Worm (Caenorhabditis elegans) whole organism, late embryonic: ENCODE results near the gene ZK856.4.

Source experiments
- C08G9.2 ChIP-seq: sonication (generic microtip); optimal IDR thresholded peaks from 2 replicates; lab custom pipeline; 2016; ENCODE audit warnings: mild to moderate bottlenecking, missing genetic modification characterization, moderate library complexity, missing compliant biosample characterization
- C38D4.7 ChIP-seq: fragments of 200-800 bp; sonication (Bioruptor generic); optimal IDR thresholded peaks from 2 replicates; lab custom pipeline; 2018; ENCODE audit warnings: mild to moderate bottlenecking, missing genetic modification characterization, moderate library complexity, missing compliant biosample characterization
- F13H6.1 ChIP-seq: sonication (generic microtip); optimal IDR thresholded peaks from 2 replicates; lab custom pipeline; 2016; ENCODE audit warnings: missing genetic modification characterization, missing compliant biosample characterization
- K09A11.1 ChIP-seq: sonication (generic microtip); optimal IDR thresholded peaks from 2 replicates; lab custom pipeline; 2017; ENCODE audit warnings: antibody characterized with exemption, mild to moderate bottlenecking, missing genetic modification characterization, missing compliant biosample characterization; ENCODE audit not compliant: insufficient read depth
- T23F11.4 ChIP-seq: fragments of 200-800 bp; sonication (Bioruptor generic); optimal IDR thresholded peaks from 2 replicates; lab custom pipeline; 2018; ENCODE audit warnings: mild to moderate bottlenecking, missing genetic modification characterization, missing compliant biosample characterization
- Y22D7AL.16 ChIP-seq: sonication (generic microtip); optimal IDR thresholded peaks from 2 replicates; lab custom pipeline; 2016; ENCODE audit warnings: missing genetic modification characterization, missing compliant biosample characterization
- ama-1 ChIP-seq: fragments of 150-350 bp; optimal IDR thresholded peaks from 2 replicates; lab custom pipeline; 2014
- ceh-19 ChIP-seq: fragments of 200-800 bp; sonication (Bioruptor generic); optimal IDR thresholded peaks from 2 replicates; lab custom pipeline; 2018; ENCODE audit warnings: mild to moderate bottlenecking, missing genetic modification characterization, missing compliant biosample characterization
- ceh-24 ChIP-seq: sonication (generic microtip); optimal IDR thresholded peaks from 2 replicates; lab custom pipeline; 2016; ENCODE audit warnings: mild to moderate bottlenecking, missing genetic modification characterization, missing compliant biosample characterization
- ceh-30 ChIP-seq: fragments of 150-350 bp; optimal IDR thresholded peaks from 2 replicates; lab custom pipeline; 2014; ENCODE audit warnings: missing biosample characterization, missing genetic modification characterization
- ceh-34 ChIP-seq: sonication (generic microtip); optimal IDR thresholded peaks from 2 replicates; lab custom pipeline; 2016; ENCODE audit warnings: mild to moderate bottlenecking, missing genetic modification characterization, missing compliant biosample characterization
- ceh-45 ChIP-seq: fragments of 200-800 bp; sonication (Bioruptor generic); IDR thresholded peaks from 2 replicates; pipeline ENCODE4 v1.3.6; 2022; ENCODE audit warnings: missing genetic modification reagents, missing genetic modification characterization, missing compliant biosample characterization
- dmd-4 ChIP-seq: sonication (generic microtip); optimal IDR thresholded peaks from 2 replicates; lab custom pipeline; 2016; ENCODE audit warnings: borderline replicate concordance, missing genetic modification characterization, missing compliant biosample characterization
- elt-2 ChIP-seq: sonication (generic microtip); optimal IDR thresholded peaks from 2 replicates; lab custom pipeline; 2016; ENCODE audit warnings: missing genetic modification reagents, missing genetic modification characterization, missing compliant biosample characterization
- eyg-1 ChIP-seq: sonication (generic microtip); optimal IDR thresholded peaks from 2 replicates; lab custom pipeline; 2016; ENCODE audit warnings: missing genotype, missing genetic modification characterization, missing compliant biosample characterization
- fkh-10 ChIP-seq: fragments of 150-350 bp; optimal IDR thresholded peaks from 2 replicates; lab custom pipeline; 2014; ENCODE audit warnings: missing biosample characterization, missing genetic modification reagents, missing genetic modification characterization
- fkh-6 ChIP-seq: sonication (generic microtip); optimal IDR thresholded peaks from 2 replicates; lab custom pipeline; 2016; ENCODE audit warnings: missing genetic modification characterization, missing compliant biosample characterization
- gmeb-2 ChIP-seq: sonication (generic microtip); optimal IDR thresholded peaks from 2 replicates; lab custom pipeline; 2016; ENCODE audit warnings: missing genetic modification characterization, inconsistent platforms, missing compliant biosample characterization
- hlh-13 ChIP-seq: fragments of 200-800 bp; sonication (Bioruptor generic); optimal IDR thresholded peaks from 2 replicates; lab custom pipeline; 2018; ENCODE audit warnings: mild to moderate bottlenecking, missing genetic modification characterization, missing compliant biosample characterization
- hlh-30 ChIP-seq: sonication (generic microtip); optimal IDR thresholded peaks from 2 replicates; lab custom pipeline; 2017; ENCODE audit warnings: antibody characterized with exemption, missing genetic modification characterization, missing compliant biosample characterization; ENCODE audit not compliant: insufficient read depth
- lin-11 ChIP-seq: fragments of 200-800 bp; sonication (Bioruptor generic); optimal IDR thresholded peaks from 2 replicates; lab custom pipeline; 2018; ENCODE audit warnings: mild to moderate bottlenecking, missing genetic modification characterization, missing compliant biosample characterization
- madf-2 ChIP-seq: sonication (generic microtip); optimal IDR thresholded peaks from 2 replicates; lab custom pipeline; 2017; ENCODE audit warnings: missing genetic modification characterization, missing compliant biosample characterization
- nfya-1 ChIP-seq: sonication (generic microtip); optimal IDR thresholded peaks from 2 replicates; lab custom pipeline; 2017; ENCODE audit warnings: missing genetic modification characterization, mild to moderate bottlenecking, missing compliant biosample characterization, antibody characterized with exemption, moderate library complexity
- nhr-11 ChIP-seq: fragments of 150-350 bp; optimal IDR thresholded peaks from 2 replicates; lab custom pipeline; 2014; ENCODE audit warnings: missing biosample characterization, missing genetic modification characterization
- odd-2 ChIP-seq: sonication (generic microtip); optimal IDR thresholded peaks from 2 replicates; lab custom pipeline; 2017; ENCODE audit warnings: antibody characterized with exemption, mild to moderate bottlenecking, missing genetic modification characterization, missing compliant biosample characterization
- pag-3 ChIP-seq: sonication (generic microtip); optimal IDR thresholded peaks from 2 replicates; lab custom pipeline; 2016; ENCODE audit warnings: missing compliant biosample characterization, missing genetic modification characterization, borderline replicate concordance
- pax-1 ChIP-seq: fragments of 150-350 bp; optimal IDR thresholded peaks from 2 replicates; lab custom pipeline; 2014; ENCODE audit warnings: missing biosample characterization, missing genetic modification characterization
- pqm-1 ChIP-seq: sonication (generic microtip); optimal IDR thresholded peaks from 2 replicates; lab custom pipeline; 2016; ENCODE audit warnings: missing genetic modification characterization, missing compliant biosample characterization
- pros-1 ChIP-seq: fragments of 150-350 bp; optimal IDR thresholded peaks from 2 replicates; lab custom pipeline; 2014; ENCODE audit warnings: missing biosample characterization, missing genetic modification reagents, missing genetic modification characterization
- ref-2 ChIP-seq: sonication (generic microtip); optimal IDR thresholded peaks from 2 replicates; lab custom pipeline; 2016; ENCODE audit warnings: missing genetic modification characterization, missing compliant biosample characterization
- sdc-2 ChIP-seq: sonication (generic microtip); optimal IDR thresholded peaks from 2 replicates; lab custom pipeline; 2016; ENCODE audit warnings: missing genotype, missing genetic modification characterization, missing compliant biosample characterization
- sox-2 ChIP-seq: fragments of 200-800 bp; sonication (Bioruptor generic); IDR thresholded peaks from 2 replicates; pipeline ENCODE4 v1.3.6; 2022; ENCODE audit warnings: missing genetic modification reagents, missing genetic modification characterization, missing compliant biosample characterization
- sox-4 ChIP-seq: sonication (generic microtip); optimal IDR thresholded peaks from 2 replicates; lab custom pipeline; 2017; ENCODE audit warnings: mild to moderate bottlenecking, missing genetic modification characterization, inconsistent platforms, missing compliant biosample characterization
- tbx-2 ChIP-seq: sonication (generic microtip); optimal IDR thresholded peaks from 2 replicates; lab custom pipeline; 2016; ENCODE audit warnings: missing genetic modification characterization, missing compliant biosample characterization
- tbx-7 ChIP-seq: sonication (generic microtip); optimal IDR thresholded peaks from 2 replicates; lab custom pipeline; 2016; ENCODE audit warnings: missing genotype, missing genetic modification characterization, missing compliant biosample characterization
- ttx-3 ChIP-seq: sonication (generic microtip); optimal IDR thresholded peaks from 2 replicates; lab custom pipeline; 2016; ENCODE audit warnings: missing genetic modification reagents, missing genetic modification characterization, missing compliant biosample characterization
- unc-3 ChIP-seq, 2 experiments: fragments of 200-800 bp in 1 of 2; sonication (Bioruptor generic) in 1 of 2; sonication (generic microtip) in 1 of 2; conservative IDR thresholded peaks in 1 of 2; optimal IDR thresholded peaks in 1 of 2; 2 replicates each; pipeline versions ENCODE4 v1.3.6 to Lab custom; 2016 to 2022; ENCODE audit warnings: missing compliant biosample characterization in 2 of 2, missing genetic modification characterization in 2 of 2, missing genetic modification reagents in 1 of 2
- unc-42 ChIP-seq: sonication (generic microtip); optimal IDR thresholded peaks from 2 replicates; lab custom pipeline; 2016; ENCODE audit warnings: missing genotype, missing genetic modification characterization, missing compliant biosample characterization
- unc-55 ChIP-seq: sonication (generic microtip); optimal IDR thresholded peaks from 2 replicates; lab custom pipeline; 2017; ENCODE audit warnings: missing biosample characterization, missing genetic modification reagents, missing genetic modification characterization
- unc-86 ChIP-seq: sonication (generic microtip); optimal IDR thresholded peaks from 2 replicates; lab custom pipeline; 2016; ENCODE audit warnings: missing genetic modification characterization, missing compliant biosample characterization
- ztf-16 ChIP-seq: sonication (generic microtip); optimal IDR thresholded peaks from 2 replicates; lab custom pipeline; 2017; ENCODE audit warnings: missing genetic modification characterization, missing compliant biosample characterization

Gene ZK856.4

DNA sequence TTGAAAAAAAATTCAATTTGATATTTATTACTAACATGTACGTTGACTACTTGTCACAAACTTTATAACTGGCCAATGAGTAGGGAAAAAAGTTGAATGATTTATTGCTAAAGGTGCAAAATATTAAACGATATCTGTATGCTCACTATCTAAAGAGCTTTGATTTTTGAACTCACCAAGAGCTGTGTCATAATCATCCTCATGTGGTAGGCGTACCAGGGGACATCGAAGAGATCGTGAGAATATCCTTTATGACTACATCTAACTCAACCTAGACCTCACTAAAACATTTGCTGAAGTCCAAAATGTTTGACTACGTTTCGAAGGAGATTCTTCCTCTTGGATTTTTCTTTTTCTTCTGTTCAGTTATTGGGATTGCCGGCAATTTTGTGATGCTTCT lies 30.8 kb upstream of the ZK856.4 start, which contains the start of gene srsx-28:
Gene srsx-28 (plus strand): TSS at position 301 of the 400 bp plus-strand sequence.
- TF ChIP-seq dmd-4 (tag; lab: Kevin White, UChicago) (no peak), C38D4.7 (no peak), madf-2 (no peak), pros-1 (no peak), gmeb-2 (tag; lab: Kevin White, UChicago) (no peak), unc-55 (GFP tag; lab: Kevin White, UChicago) (no peak), unc-3 (GFP tag; conservative IDR thresholded peaks at IDR 0.05; lab: Robert Waterston, UW) (no peak), unc-3 (tag; optimal IDR thresholded peaks at IDR 0.05; lab: Kevin White, UChicago) (no peak), sox-2 (GFP tag; lab: Robert Waterston, UW) (no peak), sdc-2 (tag; lab: Kevin White, UChicago) (no peak), ztf-16 (tag; lab: Kevin White, UChicago) (no peak), hlh-13 (GFP tag; lab: Kevin White, UChicago) (no peak), ama-1 (lab: Kevin White, UChicago) (no peak), elt-2 (no peak), unc-86 (no peak), fkh-10 (GFP tag; lab: Kevin White, UChicago) (no peak), nhr-11 (no peak), ttx-3 (tag; lab: Kevin White, UChicago) (no peak)

DNA sequence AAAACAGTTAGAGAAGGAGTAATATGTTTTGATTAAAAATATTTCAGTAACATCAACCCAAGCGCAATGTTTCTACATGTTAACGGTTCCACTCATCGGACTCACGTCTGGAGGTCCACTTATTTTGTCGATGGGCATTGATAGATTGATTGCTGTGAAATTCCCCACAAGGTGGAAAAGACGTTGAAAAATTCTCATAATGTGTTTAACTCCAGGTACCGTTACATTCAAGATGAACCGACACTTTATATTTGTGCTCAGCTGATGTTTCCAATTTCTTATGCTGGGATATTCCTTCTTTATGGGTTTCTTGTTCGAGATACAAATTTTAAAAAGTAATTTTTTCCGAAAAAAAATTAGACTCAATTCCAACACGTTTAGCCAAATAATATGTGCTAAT lies 30.0 kb upstream of the ZK856.4 start:
- no peak for TF ChIP-seq Y22D7AL.16
- TF ChIP-seq nfya-1 (tag; lab: Kevin White, UChicago) = no peak
- TF ChIP-seq sox-4 (tag; lab: Kevin White, UChicago) = no peak
- TF ChIP-seq ttx-3 (tag; lab: Kevin White, UChicago) = no peak
- TF ChIP-seq, all 69 proteins: peak for 0

DNA sequence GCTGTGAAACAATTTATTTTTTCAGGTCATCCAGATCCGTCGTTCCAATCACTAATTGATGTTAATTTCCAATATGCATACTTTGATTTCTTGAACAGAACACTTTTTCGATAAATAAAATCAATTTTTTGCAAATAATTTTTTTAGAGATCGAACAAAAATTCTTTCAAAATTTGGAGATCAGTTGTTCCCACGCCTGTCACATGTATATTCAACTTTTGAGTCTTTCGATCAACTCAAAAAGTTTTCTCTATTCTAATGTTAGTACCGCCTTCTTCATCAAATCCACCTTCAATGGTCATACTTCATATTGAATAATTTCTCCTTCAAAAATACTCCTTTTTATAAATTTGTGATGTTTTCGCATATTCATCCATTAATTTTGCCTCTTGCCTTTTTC lies 28.4 kb upstream of the ZK856.4 start, which contains the start of gene srsx-29:
Gene srsx-29 (plus strand): TSS at position 301 of the 400 bp plus-strand sequence.
- TF ChIP-seq K09A11.1 (tag; lab: Kevin White, UChicago) = no peak
- no peak for TF ChIP-seq hlh-30
- TF ChIP-seq nfya-1 (tag; lab: Kevin White, UChicago) = no peak
- no peak for TF ChIP-seq T23F11.4
- no peak for TF ChIP-seq C38D4.7
- no peak for TF ChIP-seq ceh-45 (GFP tag; lab: Robert Waterston, UW)
- TF ChIP-seq elt-2 = no peak
- no peak for TF ChIP-seq hlh-13 (GFP tag; lab: Kevin White, UChicago)
- TF ChIP-seq fkh-6 (tag; lab: Kevin White, UChicago) = no peak
- TF ChIP-seq F13H6.1 (tag; lab: Kevin White, UChicago) = no peak
- TF ChIP-seq unc-3 (GFP tag; conservative IDR thresholded peaks at IDR 0.05; lab: Robert Waterston, UW) = no peak
- TF ChIP-seq unc-3 (tag; optimal IDR thresholded peaks at IDR 0.05; lab: Kevin White, UChicago) = no peak
- no peak for TF ChIP-seq pqm-1
- no peak for TF ChIP-seq ceh-19 (GFP tag; lab: Kevin White, UChicago)
- TF ChIP-seq ref-2 (tag; lab: Kevin White, UChicago) = no peak
- no peak for TF ChIP-seq C08G9.2 (tag; lab: Kevin White, UChicago)

DNA sequence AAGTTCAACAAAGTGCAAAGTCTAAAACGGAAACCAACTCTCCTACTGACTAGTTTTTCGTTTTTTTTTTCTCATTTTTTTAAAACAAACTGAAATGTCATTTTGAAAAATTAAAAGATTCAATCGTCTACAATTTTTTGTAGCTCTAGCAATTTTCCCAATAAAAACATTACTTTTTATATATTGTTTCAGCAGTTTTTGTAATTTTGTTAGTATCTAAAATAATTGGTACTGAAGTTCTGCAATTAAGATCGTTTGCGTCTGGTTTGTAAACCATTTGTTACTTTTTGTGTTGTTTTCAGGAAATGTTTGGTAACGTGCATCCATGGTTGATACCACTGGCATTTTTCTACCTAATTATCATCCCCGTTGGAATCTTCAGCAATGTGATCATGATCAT lies 24.6 kb upstream of the ZK856.4 start, which contains the start of gene srsx-30:
Gene srsx-30 (plus strand): TSS at position 301 of the 400 bp plus-strand sequence.
- TF ChIP-seq ceh-34 (tag; lab: Kevin White, UChicago) = no peak
- TF ChIP-seq sdc-2 (tag; lab: Kevin White, UChicago) = no peak

DNA sequence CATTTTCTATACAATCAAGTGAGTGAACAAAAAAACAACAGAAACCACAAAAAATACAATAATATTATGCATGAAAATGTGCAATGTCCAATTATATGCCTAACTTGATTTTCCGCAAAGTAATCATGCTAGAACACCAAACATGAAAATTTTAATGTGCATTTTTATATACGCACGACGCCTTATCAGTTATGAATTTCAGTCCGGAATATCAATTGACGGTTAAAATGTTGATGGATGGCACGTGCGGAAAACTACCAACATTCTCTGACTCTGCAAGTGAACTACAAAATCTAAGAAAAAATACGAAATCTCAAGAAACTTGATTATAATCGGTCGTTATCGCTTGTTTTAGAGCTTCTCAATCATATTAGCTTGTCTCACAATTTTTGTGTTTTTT lies 23.1 kb upstream of the ZK856.4 start:
- TF ChIP-seq gmeb-2 (tag; lab: Kevin White, UChicago) (no peak), ceh-24 (tag; lab: Kevin White, UChicago) (no peak), tbx-2 (tag; lab: Kevin White, UChicago) (no peak), pax-1 (tag; lab: Kevin White, UChicago) (no peak), Y22D7AL.16 (no peak), ztf-16 (tag; lab: Kevin White, UChicago) (no peak), ttx-3 (tag; lab: Kevin White, UChicago) (no peak), pag-3 (no peak), eyg-1 (tag; lab: Kevin White, UChicago) (no peak), pros-1 (no peak), unc-86 (no peak), tbx-7 (tag; lab: Kevin White, UChicago) (no peak), ceh-34 (tag; lab: Kevin White, UChicago) (no peak), lin-11 (no peak), sdc-2 (tag; lab: Kevin White, UChicago) (no peak), C08G9.2 (tag; lab: Kevin White, UChicago) (no peak), odd-2 (tag; lab: Kevin White, UChicago) (no peak), unc-42 (tag; lab: Kevin White, UChicago) (no peak), ceh-30 (no peak), hlh-30 (no peak)
